Worm (Caenorhabditis elegans) whole organism, L2 larva: Measurements from ENCODE around the gene srj-18.

ENCODE experiments used
- R02D3.7 ChIP-seq: fragments of 150-350 bp; optimal IDR thresholded peaks from 2 replicates; lab custom pipeline; 2014; ENCODE audit warnings: missing biosample characterization, missing genetic modification characterization
- ama-1 ChIP-seq: fragments of 150-350 bp; optimal IDR thresholded peaks from 2 replicates; lab custom pipeline; 2018; ENCODE audit warnings: inconsistent platforms
- blmp-1 ChIP-seq: sonication (generic microtip); optimal IDR thresholded peaks from 2 replicates; lab custom pipeline; 2017; ENCODE audit warnings: missing genetic modification characterization, mild to moderate bottlenecking, missing compliant biosample characterization, antibody characterized with exemption, moderate library complexity; ENCODE audit not compliant: insufficient read depth
- egl-27 ChIP-seq: sonication (generic microtip); optimal IDR thresholded peaks from 3 replicates; lab custom pipeline; 2017; ENCODE audit warnings: missing biosample characterization, missing genetic modification reagents, missing genetic modification characterization
- elt-3 ChIP-seq: sonication (generic microtip); optimal IDR thresholded peaks from 2 replicates; lab custom pipeline; 2017; ENCODE audit warnings: missing biosample characterization, missing genetic modification characterization
- lsy-2 ChIP-seq, 2 experiments: fragments of 150-350 bp in 1 of 2; sonication (generic microtip) in 1 of 2; optimal IDR thresholded peaks; 2 replicates each; lab custom pipeline; 2014 to 2017; ENCODE audit warnings: missing biosample characterization in 2 of 2, missing genetic modification characterization in 2 of 2
- nhr-10 ChIP-seq: sonication (generic microtip); optimal IDR thresholded peaks from 2 replicates; lab custom pipeline; 2017; ENCODE audit warnings: missing biosample characterization, missing genetic modification characterization
- nhr-21 ChIP-seq: fragments of 150-350 bp; optimal IDR thresholded peaks from 2 replicates; lab custom pipeline; 2014; ENCODE audit warnings: missing biosample characterization, missing genetic modification characterization
- nhr-23 ChIP-seq: fragments of 150-350 bp; optimal IDR thresholded peaks from 2 replicates; lab custom pipeline; 2014; ENCODE audit warnings: missing biosample characterization, missing genetic modification reagents, missing genetic modification characterization
- nhr-237 ChIP-seq: fragments of 150-350 bp; optimal IDR thresholded peaks from 2 replicates; lab custom pipeline; 2014; ENCODE audit warnings: missing biosample characterization, missing genetic modification characterization
- nhr-77 ChIP-seq: fragments of 150-350 bp; optimal IDR thresholded peaks from 2 replicates; lab custom pipeline; 2014; ENCODE audit warnings: missing biosample characterization, missing genetic modification characterization
- unc-39 ChIP-seq: fragments of 150-350 bp; optimal IDR thresholded peaks from 2 replicates; lab custom pipeline; 2014; ENCODE audit warnings: missing biosample characterization, missing genetic modification characterization
- ztf-11 ChIP-seq: sonication (generic microtip); optimal IDR thresholded peaks from 2 replicates; lab custom pipeline; 2017; ENCODE audit warnings: missing biosample characterization, missing genetic modification characterization

DNA sequence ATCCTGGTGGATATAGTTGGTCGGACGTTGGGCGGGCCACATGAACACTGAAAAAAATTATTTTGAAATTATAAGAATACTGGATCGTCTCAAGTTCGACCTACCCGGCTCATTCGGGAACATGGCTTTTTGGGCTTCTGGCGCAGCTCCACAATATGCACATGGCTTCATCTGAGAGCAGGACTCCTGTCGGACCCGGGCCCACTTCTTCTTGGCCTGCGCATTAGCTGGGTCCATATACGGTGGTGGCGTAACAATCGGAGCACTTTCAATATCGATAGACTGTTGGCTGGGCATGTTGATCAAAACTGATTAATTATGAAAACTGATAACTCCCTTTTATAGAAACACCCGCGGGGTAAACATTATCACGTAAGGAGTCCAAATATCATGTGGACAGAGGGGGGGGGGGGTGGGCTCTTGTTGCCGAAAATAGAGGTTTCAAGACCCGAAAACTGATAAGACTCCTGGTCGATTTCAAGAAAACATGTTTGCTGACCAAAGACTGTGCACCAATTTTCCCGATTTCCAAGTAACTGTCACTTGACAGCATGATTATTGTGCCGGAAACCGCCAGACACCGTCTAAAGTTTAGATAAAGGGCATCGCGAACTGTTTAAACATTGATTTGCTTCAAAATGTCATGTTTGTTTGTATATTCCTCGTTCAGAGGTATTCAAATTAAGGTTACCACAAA is 43.2 kb upstream of the srj-18 start, which contains the start of gene dod-3:
- TF ChIP-seq egl-27 (tag; lab: Kevin White, UChicago) (no peak), blmp-1 (tag; lab: Kevin White, UChicago) (no peak), ztf-11 (no peak), unc-39 (tag; lab: Kevin White, UChicago) (no peak), nhr-237 (tag; lab: Kevin White, UChicago) (no peak), nhr-21 (tag; lab: Kevin White, UChicago) (no peak), elt-3 (tag; lab: Kevin White, UChicago) (no peak), nhr-23 (tag; lab: Kevin White, UChicago) (no peak), ama-1 (lab: Kevin White, UChicago) (no peak), R02D3.7 (tag; lab: Kevin White, UChicago) (no peak), nhr-10 (tag; lab: Kevin White, UChicago) (no peak), nhr-77 (tag; lab: Kevin White, UChicago) (no peak), lsy-2 (tag; optimal IDR thresholded peaks at IDR 0.05; lab: Kevin White, UChicago) (no peak)
